Worm (Caenorhabditis elegans): ENCODE measurements around the gene Y53F4B.9.

- no peak for TF ChIP-seq W03F9.2 (tag; optimal IDR thresholded peaks at IDR 0.05)
- TF ChIP-seq dao-5 (tag; optimal IDR thresholded peaks at IDR 0.05) = no peak
Observed at ce11 chrII:14959273-14959672, 50.9 kb downstream of the Y53F4B.9 start.

Data from whole organism, L4/young adult.